Worm (Caenorhabditis elegans): ENCODE measurements around the gene C04F5.2.

DNA sequence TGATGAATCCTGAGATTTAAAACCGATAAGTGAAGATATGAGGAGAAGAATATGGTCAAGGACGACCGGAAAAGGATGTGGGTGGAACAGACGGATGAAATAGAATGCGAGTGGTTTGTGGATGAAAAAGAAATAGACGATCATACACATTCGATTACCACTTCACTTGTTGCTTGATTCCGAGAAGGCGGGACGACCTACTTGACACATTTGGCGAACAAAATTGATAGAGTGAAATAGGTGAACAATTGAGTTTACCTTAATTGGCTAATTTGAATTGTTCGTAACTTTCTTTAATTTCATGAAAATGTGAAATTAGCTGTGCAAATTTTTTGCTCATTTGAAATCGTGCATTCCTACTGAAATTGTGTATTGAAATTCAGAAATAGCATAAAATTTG is 24.9 kb downstream of the C04F5.2 start, which contains the start of gene Y58A7A.2:
- TF ChIP-seq W03F9.2 (tag; optimal IDR thresholded peaks at IDR 0.05) (no peak), dao-5 (tag; optimal IDR thresholded peaks at IDR 0.05) (no peak)
